Fruit fly (Drosophila melanogaster): Measurements from ENCODE around the gene h-cup.

The h-cup gene

dm6 chr3R:15374397-15374796 lies 8.4 kb downstream of the h-cup start, which contains the start of gene Rbp:
Gene Rbp, plus strand, starts transcription at chr3R:15374635.
- TF ChIP-seq h (optimal IDR thresholded peaks at IDR 0.05) (no peak), Sin3A (optimal IDR thresholded peaks at IDR 0.05) (no peak), Myc (optimal IDR thresholded peaks at IDR 0.05) (no peak), ttk (optimal IDR thresholded peaks at IDR 0.05) (no peak)

dm6 chr3R:15371833-15372232 lies 10.9 kb downstream of the h-cup start, which contains the start of the genes Ccm3 and CG6136:
Gene Ccm3, plus strand, starts transcription at chr3R:15371957.
Gene CG6136, minus strand, starts transcription at chr3R:15372212.
- no peak for TF ChIP-seq Sin3A (optimal IDR thresholded peaks at IDR 0.05)
- no peak for TF ChIP-seq h (optimal IDR thresholded peaks at IDR 0.05)
- TF ChIP-seq Myc (optimal IDR thresholded peaks at IDR 0.05), result no peak

- TF ChIP-seq psq (optimal IDR thresholded peaks at IDR 0.05), result no peak
- TF ChIP-seq insv (optimal IDR thresholded peaks at IDR 0.05), result no peak
- no peak for TF ChIP-seq Sin3A (optimal IDR thresholded peaks at IDR 0.05)
- no peak for TF ChIP-seq Myc (optimal IDR thresholded peaks at IDR 0.05)
- TF ChIP-seq h (optimal IDR thresholded peaks at IDR 0.05), result no peak
- no peak for TF ChIP-seq ttk (optimal IDR thresholded peaks at IDR 0.05)
Observed at dm6 chr3R:15369742-15370141, 13.0 kb downstream of the h-cup start, which contains the start of gene CG14868. Gene CG14868, minus strand, starts transcription at chr3R:15369945.

- no peak for TF ChIP-seq Myc (optimal IDR thresholded peaks at IDR 0.05)
- no peak for TF ChIP-seq psq (optimal IDR thresholded peaks at IDR 0.05)
- TF ChIP-seq h (optimal IDR thresholded peaks at IDR 0.05), result no peak
- TF ChIP-seq ttk (optimal IDR thresholded peaks at IDR 0.05), result no peak
- TF ChIP-seq insv (optimal IDR thresholded peaks at IDR 0.05), result no peak
- no peak for TF ChIP-seq Sin3A (optimal IDR thresholded peaks at IDR 0.05)
Observed at dm6 chr3R:15367477-15367876, 15.3 kb downstream of the h-cup start, which contains the start of gene CG34404. Gene CG34404, minus strand, starts transcription at chr3R:15367665.

- no peak for TF ChIP-seq Myc (optimal IDR thresholded peaks at IDR 0.05)
- TF ChIP-seq psq (optimal IDR thresholded peaks at IDR 0.05), result no peak
- TF ChIP-seq insv (optimal IDR thresholded peaks at IDR 0.05), result no peak
- TF ChIP-seq ttk (optimal IDR thresholded peaks at IDR 0.05), result no peak
- no peak for TF ChIP-seq h (optimal IDR thresholded peaks at IDR 0.05)
- TF ChIP-seq Sin3A (optimal IDR thresholded peaks at IDR 0.05), result no peak
Observed at dm6 chr3R:15366839-15367238, 15.9 kb downstream of the h-cup start.

- no peak for TF ChIP-seq Sin3A (optimal IDR thresholded peaks at IDR 0.05)
- TF ChIP-seq psq (optimal IDR thresholded peaks at IDR 0.05), result no peak
- TF ChIP-seq insv (optimal IDR thresholded peaks at IDR 0.05), result no peak
- TF ChIP-seq ttk (optimal IDR thresholded peaks at IDR 0.05), result no peak
- TF ChIP-seq Myc (optimal IDR thresholded peaks at IDR 0.05), result no peak
- TF ChIP-seq h (optimal IDR thresholded peaks at IDR 0.05), result no peak
Observed at dm6 chr3R:15363608-15364007, 19.1 kb downstream of the h-cup start, which contains the start of gene CG6171. Gene CG6171, minus strand, starts transcription at chr3R:15363857.

- no peak for TF ChIP-seq Myc (optimal IDR thresholded peaks at IDR 0.05)
- no peak for TF ChIP-seq psq (optimal IDR thresholded peaks at IDR 0.05)
- no peak for TF ChIP-seq insv (optimal IDR thresholded peaks at IDR 0.05)
- TF ChIP-seq ttk (optimal IDR thresholded peaks at IDR 0.05), result no peak
- TF ChIP-seq Sin3A (optimal IDR thresholded peaks at IDR 0.05), result no peak
- TF ChIP-seq h (optimal IDR thresholded peaks at IDR 0.05), result no peak
Observed at dm6 chr3R:15361490-15361889, 21.3 kb downstream of the h-cup start, which contains the start of the genes Cog2 and Trax. Gene Cog2, minus strand, starts transcription at chr3R:15361657. Gene Trax, plus strand, starts transcription at chr3R:15361692.

dm6 chr3R:15356645-15357431 lies 25.9 kb downstream of the h-cup start, which contains the start of the genes Atg4b and Hibch:
Gene Atg4b, minus strand, starts transcription at chr3R:15356924.
Gene Hibch, plus strand, starts transcription at chr3R:15357229.
- no peak for TF ChIP-seq h (optimal IDR thresholded peaks at IDR 0.05)
- no peak for TF ChIP-seq psq (optimal IDR thresholded peaks at IDR 0.05)
- no peak for TF ChIP-seq insv (optimal IDR thresholded peaks at IDR 0.05)
- no peak for TF ChIP-seq Sin3A (optimal IDR thresholded peaks at IDR 0.05)
- TF ChIP-seq Myc (optimal IDR thresholded peaks at IDR 0.05), result no peak
- TF ChIP-seq ttk (optimal IDR thresholded peaks at IDR 0.05), result no peak

dm6 chr3R:15356152-15356551 lies 26.6 kb downstream of the h-cup start:
- TF ChIP-seq h (optimal IDR thresholded peaks at IDR 0.05) (no peak), insv (optimal IDR thresholded peaks at IDR 0.05) (no peak), Myc (optimal IDR thresholded peaks at IDR 0.05) (no peak), ttk (optimal IDR thresholded peaks at IDR 0.05) (no peak), psq (optimal IDR thresholded peaks at IDR 0.05) (no peak)

dm6 chr3R:15354019-15354418 lies 28.7 kb downstream of the h-cup start:
- no peak for TF ChIP-seq Sin3A (optimal IDR thresholded peaks at IDR 0.05)
- no peak for TF ChIP-seq insv (optimal IDR thresholded peaks at IDR 0.05)
- TF ChIP-seq ttk (optimal IDR thresholded peaks at IDR 0.05), result no peak
- TF ChIP-seq psq (optimal IDR thresholded peaks at IDR 0.05), result no peak
- no peak for TF ChIP-seq Myc (optimal IDR thresholded peaks at IDR 0.05)
- no peak for TF ChIP-seq h (optimal IDR thresholded peaks at IDR 0.05)

- TF ChIP-seq Myc (optimal IDR thresholded peaks at IDR 0.05) (no peak), Sin3A (optimal IDR thresholded peaks at IDR 0.05) (no peak), insv (optimal IDR thresholded peaks at IDR 0.05) (no peak), h (optimal IDR thresholded peaks at IDR 0.05) (no peak), psq (optimal IDR thresholded peaks at IDR 0.05) (no peak), ttk (optimal IDR thresholded peaks at IDR 0.05) (no peak)
Observed at dm6 chr3R:15350993-15351426, 31.7 kb downstream of the h-cup start, which contains the start of the genes Trs33 and Tmtc4. Gene Trs33, minus strand, starts transcription at chr3R:15350995. Gene Tmtc4, plus strand, starts transcription at chr3R:15351225.

dm6 chr3R:15347822-15348221 lies 34.9 kb downstream of the h-cup start, which contains the start of the genes CG42726 and CG42727:
Gene CG42726, plus strand, starts transcription at chr3R:15348048.
Gene CG42727, plus strand, starts transcription at chr3R:15348048.
- TF ChIP-seq Myc (optimal IDR thresholded peaks at IDR 0.05), result no peak
- no peak for TF ChIP-seq insv (optimal IDR thresholded peaks at IDR 0.05)
- no peak for TF ChIP-seq psq (optimal IDR thresholded peaks at IDR 0.05)
- TF ChIP-seq h (optimal IDR thresholded peaks at IDR 0.05), result no peak
- TF ChIP-seq Sin3A (optimal IDR thresholded peaks at IDR 0.05), result no peak
- no peak for TF ChIP-seq ttk (optimal IDR thresholded peaks at IDR 0.05)

Measured in Kc167 (cell line).